Worm (Caenorhabditis elegans): ENCODE data around the gene gmps-1.
A peak's percentile ranks its signal among the peaks of the same experiment; 100 is the strongest.

The gmps-1 gene

DNA sequence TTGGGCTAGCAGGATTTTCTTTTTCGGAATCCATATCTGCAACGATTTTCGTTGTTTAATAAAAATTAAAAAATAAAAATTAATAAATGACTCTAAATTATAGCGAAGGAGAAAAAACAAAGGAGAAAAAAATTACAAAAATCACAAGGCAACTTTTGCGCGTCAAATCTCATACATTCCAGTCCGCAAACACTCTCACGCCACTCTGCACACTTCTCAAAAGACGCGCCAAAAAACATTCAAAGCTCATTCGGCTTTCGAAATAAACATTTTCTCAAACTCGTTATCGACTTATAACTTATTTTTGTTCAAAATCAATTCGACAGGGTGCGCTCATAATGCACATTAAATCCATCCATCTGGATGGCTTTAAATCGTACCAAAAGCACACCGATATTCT lies 44.5 kb downstream of the gmps-1 start, which contains the start of the genes R06F6.12 and mix-1 (continued):
- TF ChIP-seq K12H6.12 (tag; optimal IDR thresholded peaks at IDR 0.05) (no peak), efl-1 (GFP tag; optimal IDR thresholded peaks at IDR 0.05) (peak; percentile 83), fkh-3 (tag; optimal IDR thresholded peaks at IDR 0.05) (no peak), mes-4 (tag; optimal IDR thresholded peaks at IDR 0.05) (no peak), egl-44 (GFP tag; IDR thresholded peaks at IDR 0.05) (no peak)

DNA sequence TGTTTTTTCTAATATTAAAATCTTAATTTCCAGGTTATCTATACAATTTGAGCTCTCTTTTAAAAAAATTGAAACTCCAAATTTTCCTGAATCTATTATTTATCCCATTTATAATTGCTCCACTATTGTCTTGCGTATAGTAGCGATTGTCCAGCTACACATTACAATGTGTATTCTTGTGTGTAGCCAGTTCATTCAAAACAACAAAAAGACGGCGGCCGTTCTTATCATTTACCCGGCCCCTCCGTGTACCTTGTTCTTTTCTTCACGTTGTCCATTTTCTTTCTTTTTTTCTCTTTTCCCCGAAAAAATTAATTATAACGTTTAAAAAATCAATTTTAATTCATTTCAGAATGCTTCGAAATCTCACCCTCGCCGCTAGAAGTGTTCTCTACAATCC lies 47.8 kb downstream of the gmps-1 start, which contains the start of gene ech-4:
Gene ech-4 (plus strand): TSS at position 353 of the 400 bp plus-strand sequence.
- TF ChIP-seq nhr-80 (tag; optimal IDR thresholded peaks at IDR 0.05) = peak; percentile 8
- TF ChIP-seq lin-54 (GFP tag; optimal IDR thresholded peaks at IDR 0.05) = no peak

DNA sequence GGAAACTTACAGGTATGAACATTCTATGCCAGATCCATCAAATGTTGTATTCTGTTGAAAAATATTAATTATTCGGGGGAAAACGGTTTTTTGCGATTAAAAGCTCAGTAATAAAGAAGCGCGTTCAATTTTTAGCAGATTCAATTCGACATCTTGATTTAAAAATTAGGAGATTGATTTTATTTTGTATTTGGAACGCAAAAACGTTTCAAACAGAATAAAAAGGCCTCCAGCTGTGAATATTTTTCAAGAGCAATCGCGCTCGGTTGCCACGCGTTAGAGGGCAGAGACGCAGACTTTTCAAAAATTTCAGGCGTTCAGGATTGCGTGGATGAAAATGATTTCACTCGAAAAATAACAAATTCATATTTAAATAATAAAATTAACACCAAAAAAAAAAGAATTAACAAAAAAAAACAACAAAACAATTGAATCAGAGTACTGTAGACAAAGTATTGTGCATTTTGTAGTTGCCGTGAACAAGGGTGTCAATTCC lies 48.5 kb downstream of the gmps-1 start, which contains the start of gene R06F6.8:
Gene R06F6.8 (minus strand): TSS at position 51 of the 496 bp plus-strand sequence.
- TF ChIP-seq gei-17 (GFP tag; optimal IDR thresholded peaks at IDR 0.05) = no peak
- TF ChIP-seq nfya-1 (tag; optimal IDR thresholded peaks at IDR 0.05; ENCODE audit: borderline replicate concordance, insufficient read depth) = no peak
- no peak for TF ChIP-seq ztf-6 (GFP tag; IDR thresholded peaks at IDR 0.05)
- TF ChIP-seq hlh-26 (GFP tag; conservative IDR thresholded peaks at IDR 0.05) = no peak
- no peak for TF ChIP-seq Y67H2A.10 (GFP tag; conservative IDR thresholded peaks at IDR 0.05)
- TF ChIP-seq aptf-2 (GFP tag; conservative IDR thresholded peaks at IDR 0.05) = no peak
- no peak for TF ChIP-seq dpl-1 (GFP tag; optimal IDR thresholded peaks at IDR 0.05)
- TF ChIP-seq D2030.7 (GFP tag; IDR thresholded peaks at IDR 0.05) = peak; percentile 50
- no peak for TF ChIP-seq C06A6.2 (GFP tag; conservative IDR thresholded peaks at IDR 0.05)
- TF ChIP-seq ztf-18 (tag; optimal IDR thresholded peaks at IDR 0.05) = no peak
- TF ChIP-seq ccch-3 (GFP tag; optimal IDR thresholded peaks at IDR 0.05) = no peak
- TF ChIP-seq let-526 (GFP tag; IDR thresholded peaks at IDR 0.05) = no peak
- TF ChIP-seq lin-54 (GFP tag; optimal IDR thresholded peaks at IDR 0.05) = peak; percentile 21
- TF ChIP-seq akir-1 (GFP tag; optimal IDR thresholded peaks at IDR 0.05) = no peak
- TF ChIP-seq pha-4 (tag; optimal IDR thresholded peaks at IDR 0.05) = no peak
- TF ChIP-seq somi-1 (GFP tag; optimal IDR thresholded peaks at IDR 0.05) = no peak
- no peak for TF ChIP-seq B0336.3 (GFP tag; IDR thresholded peaks at IDR 0.05)
- no peak for TF ChIP-seq Y56A3A.18 (GFP tag; IDR thresholded peaks at IDR 0.05)
- TF ChIP-seq F23B12.7 (tag; optimal IDR thresholded peaks at IDR 0.05; ENCODE audit: insufficient read depth) = no peak
- no peak for TF ChIP-seq Y79H2A.3 (GFP tag; conservative IDR thresholded peaks at IDR 0.05)
- no peak for TF ChIP-seq cebp-1 (GFP tag; IDR thresholded peaks at IDR 0.05)
- no peak for TF ChIP-seq cebp-1 (tag; optimal IDR thresholded peaks at IDR 0.05)
- no peak for TF ChIP-seq T07F8.4 (tag; optimal IDR thresholded peaks at IDR 0.05)
- no peak for TF ChIP-seq F33H1.4 (GFP tag; IDR thresholded peaks at IDR 0.05)
- no peak for TF ChIP-seq mxl-1 (tag; optimal IDR thresholded peaks at IDR 0.05)
- TF ChIP-seq zim-3 (tag; optimal IDR thresholded peaks at IDR 0.05) = no peak
- peak; percentile 2 for TF ChIP-seq snpc-3.4 (tag; optimal IDR thresholded peaks at IDR 0.05)
- TF ChIP-seq mcd-1 (GFP tag; IDR thresholded peaks at IDR 0.05) = peak; percentile 74
- TF ChIP-seq hmg-1.2 (GFP tag; IDR thresholded peaks at IDR 0.05) = peak; percentile 89
- TF ChIP-seq unc-130 (GFP tag; optimal IDR thresholded peaks at IDR 0.05) = no peak
- TF ChIP-seq B0035.1 (tag; optimal IDR thresholded peaks at IDR 0.05) = no peak
- peak; percentile 63 for TF ChIP-seq lsl-1 (GFP tag; optimal IDR thresholded peaks at IDR 0.05)
- TF ChIP-seq efl-1 (GFP tag; optimal IDR thresholded peaks at IDR 0.05) = no peak
